Worm (Caenorhabditis elegans) whole organism, L4 larva: ENCODE results near the gene aakb-2.

Source experiments
- ceh-28 ChIP-seq: fragments of 150-350 bp; optimal IDR thresholded peaks from 2 replicates; lab custom pipeline; 2014; ENCODE audit warnings: missing biosample characterization, missing genetic modification reagents, missing genetic modification characterization
- ces-1 ChIP-seq: fragments of 150-350 bp; sonication (generic microtip); optimal IDR thresholded peaks from 4 replicates; lab custom pipeline; 2014; ENCODE audit warnings: missing biosample characterization, missing genetic modification reagents, missing genetic modification characterization
- daf-12 ChIP-seq: fragments of 150-350 bp; optimal IDR thresholded peaks from 2 replicates; lab custom pipeline; 2014; ENCODE audit warnings: missing biosample characterization, missing genetic modification reagents, missing genetic modification characterization
- daf-16 ChIP-seq, 3 experiments: sonication (generic microtip); optimal IDR thresholded peaks; 2 replicates each; lab custom pipeline; 2016 to 2017; ENCODE audit warnings: missing genetic modification characterization in 3 of 3, missing genetic modification reagents in 3 of 3, mild to moderate bottlenecking in 2 of 3, missing compliant biosample characterization in 2 of 3, missing biosample characterization in 1 of 3, moderate library complexity in 1 of 3

aakb-2 gene

DNA sequence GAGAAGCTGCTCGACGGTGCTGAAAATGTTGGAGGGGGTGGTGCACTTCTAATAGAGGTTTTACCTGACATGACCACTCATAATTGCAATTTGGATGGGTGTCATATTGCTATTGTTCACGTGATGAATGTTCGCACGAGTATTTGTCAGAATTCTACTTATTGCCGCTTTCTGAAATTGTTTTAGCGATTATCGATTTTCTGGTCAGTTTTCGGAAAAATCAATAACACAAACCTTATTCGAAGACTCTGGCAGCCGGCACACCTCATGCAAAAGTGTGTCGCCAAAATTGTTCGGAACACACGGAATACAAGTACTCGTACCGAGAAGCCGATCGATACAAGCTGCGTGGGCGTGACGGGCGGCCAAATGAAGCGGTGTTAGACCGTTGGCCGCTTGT, 51.4 kb downstream of the aakb-2 start:
- no peak for TF ChIP-seq daf-16 (GFP tag; optimal IDR thresholded peaks at IDR 0.05; lab: Kevin White, UChicago)
- TF ChIP-seq daf-16 (tag; optimal IDR thresholded peaks at IDR 0.05; lab: Kevin White, UChicago), result no peak
- TF ChIP-seq ces-1 (GFP tag; lab: Kevin White, UChicago), result no peak
- peak; percentile 64 for TF ChIP-seq ceh-28 (tag; lab: Kevin White, UChicago)
- TF ChIP-seq daf-12, result no peak
